Worm (Caenorhabditis elegans): ENCODE data around the gene asp-7.

DNA sequence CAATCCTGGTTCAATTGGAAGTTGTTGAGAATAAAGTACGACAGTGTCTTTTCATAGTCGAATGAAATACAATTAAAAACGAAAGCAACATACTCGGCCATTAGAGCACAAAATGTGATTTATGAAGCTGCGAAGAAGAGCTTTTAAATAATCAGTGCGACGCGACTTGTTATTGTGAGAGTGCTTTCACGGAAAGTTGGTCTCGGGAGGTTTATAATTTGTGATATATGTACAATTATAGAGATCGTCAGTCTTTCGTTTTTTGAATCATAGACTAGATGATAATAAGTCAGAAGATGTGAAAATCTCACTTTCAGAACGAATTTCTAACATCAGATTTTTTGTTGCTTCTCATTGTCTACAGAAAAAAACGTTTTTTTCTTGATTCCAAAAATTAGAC, 34.0 kb downstream of the asp-7 start, which contains the start of gene srt-15:
- TF ChIP-seq fax-1 (tag; optimal IDR thresholded peaks at IDR 0.05) (no peak), pha-4 (tag; optimal IDR thresholded peaks at IDR 0.05) (no peak), tbx-2 (tag; optimal IDR thresholded peaks at IDR 0.05) (no peak), nfya-1 (tag; optimal IDR thresholded peaks at IDR 0.05) (no peak), ceh-19 (GFP tag; optimal IDR thresholded peaks at IDR 0.05) (no peak), unc-86 (tag; optimal IDR thresholded peaks at IDR 0.05) (no peak), odd-2 (tag; optimal IDR thresholded peaks at IDR 0.05) (no peak), nhr-11 (tag; optimal IDR thresholded peaks at IDR 0.05) (no peak), Y22D7AL.16 (tag; optimal IDR thresholded peaks at IDR 0.05) (no peak), dmd-4 (tag; optimal IDR thresholded peaks at IDR 0.05; ENCODE audit: borderline replicate concordance) (no peak), F13H6.1 (tag; optimal IDR thresholded peaks at IDR 0.05) (no peak), unc-3 (GFP tag; conservative IDR thresholded peaks at IDR 0.05) (no peak), unc-3 (tag; optimal IDR thresholded peaks at IDR 0.05) (no peak), sox-2 (GFP tag; IDR thresholded peaks at IDR 0.05) (no peak), ama-1 (optimal IDR thresholded peaks at IDR 0.05) (no peak)
